Worm (Caenorhabditis elegans): ENCODE results near the gene M01H9.5.

DNA sequence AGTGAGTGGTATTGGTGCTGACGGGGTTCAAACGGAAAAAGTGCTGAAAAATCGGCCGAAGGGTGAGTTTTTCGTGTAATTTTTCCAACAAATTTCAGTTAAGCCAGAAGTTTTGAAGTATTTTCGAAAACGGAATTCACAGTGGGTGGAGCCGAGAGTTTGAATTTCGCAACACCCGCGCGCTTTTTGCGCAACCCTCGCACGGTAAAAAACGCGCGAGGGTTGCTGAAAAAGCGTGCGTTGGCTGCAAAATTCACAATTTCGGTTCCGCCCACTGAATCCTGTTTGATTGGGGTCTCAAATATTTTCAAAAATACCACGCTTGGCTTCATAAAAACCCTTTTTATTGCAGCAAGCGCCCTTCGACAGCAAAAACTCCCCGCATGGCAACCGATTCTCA, 17.9 kb upstream of the M01H9.5 start:
- TF ChIP-seq mdl-1 (tag; optimal IDR thresholded peaks at IDR 0.05) (no peak), fos-1 (tag; optimal IDR thresholded peaks at IDR 0.05) (no peak), nhr-11 (tag; optimal IDR thresholded peaks at IDR 0.05) (no peak)

Data from whole organism, L3 larva.